Worm (Caenorhabditis elegans) whole organism, young adult: Measurements from ENCODE around the gene F40G12.4.

ENCODE experiments used
- B0035.1 ChIP-seq: sonication (generic microtip); optimal IDR thresholded peaks from 2 replicates; lab custom pipeline; 2016; ENCODE audit warnings: missing genetic modification characterization, mild to moderate bottlenecking, missing compliant biosample characterization, missing genotype, missing genetic modification reagents
- D2030.7 ChIP-seq: fragments of 200-800 bp; sonication (Bioruptor generic); IDR thresholded peaks from 2 replicates; pipeline ENCODE4 v1.3.6; 2022; ENCODE audit warnings: missing genetic modification reagents, missing genetic modification characterization, missing compliant biosample characterization
- F22D6.2 ChIP-seq: sonication (generic microtip); optimal IDR thresholded peaks from 2 replicates; lab custom pipeline; 2016; ENCODE audit warnings: mild to moderate bottlenecking, missing genetic modification characterization, missing compliant biosample characterization
- F23B12.7 ChIP-seq: sonication (generic microtip); optimal IDR thresholded peaks from 2 replicates; lab custom pipeline; 2017; ENCODE audit warnings: missing genetic modification characterization, mild to moderate bottlenecking, missing compliant biosample characterization, antibody characterized with exemption, moderate library complexity; ENCODE audit not compliant: insufficient read depth
- F57C9.4 ChIP-seq: sonication (generic microtip); optimal IDR thresholded peaks from 2 replicates; lab custom pipeline; 2017; ENCODE audit warnings: mild to moderate bottlenecking, missing genetic modification characterization, missing compliant biosample characterization
- Y67H2A.10 ChIP-seq: fragments of 200-800 bp; sonication (Bioruptor generic); conservative IDR thresholded peaks from 2 replicates; pipeline ENCODE4 v1.3.6; 2022; ENCODE audit warnings: missing genetic modification reagents, missing genetic modification characterization, missing compliant biosample characterization
- Y79H2A.3 ChIP-seq: fragments of 200-800 bp; sonication (Bioruptor generic); conservative IDR thresholded peaks from 2 replicates; pipeline ENCODE4 v1.3.6; 2022; ENCODE audit warnings: missing genetic modification reagents, missing genetic modification characterization, missing compliant biosample characterization
- Y95B8A.8 ChIP-seq: fragments of 200-800 bp; sonication (Bioruptor generic); IDR thresholded peaks from 2 replicates; pipeline ENCODE4 v1.3.6; 2022; ENCODE audit warnings: missing genetic modification reagents, missing genetic modification characterization, missing compliant biosample characterization
- akir-1 ChIP-seq: fragments of 200-800 bp; sonication (Bioruptor generic); optimal IDR thresholded peaks from 2 replicates; lab custom pipeline; 2018; ENCODE audit warnings: mild to moderate bottlenecking, missing genetic modification characterization, moderate library complexity, missing compliant biosample characterization
- ama-1 ChIP-seq, 3 experiments: fragments of 150-350 bp in 1 of 3; sonication (generic microtip) in 2 of 3; optimal IDR thresholded peaks; 2 replicates each; lab custom pipeline; 2014 to 2018; ENCODE audit warnings: missing biosample characterization in 2 of 3, missing genetic modification characterization in 2 of 3, missing genetic modification reagents in 2 of 3
- attf-3 ChIP-seq: fragments of 200-800 bp; sonication (Bioruptor generic); conservative IDR thresholded peaks from 2 replicates; pipeline ENCODE4 v1.3.6; 2022; ENCODE audit warnings: missing genetic modification reagents, missing genetic modification characterization, missing compliant biosample characterization
- bed-2 ChIP-seq: fragments of 200-800 bp; sonication (Bioruptor generic); IDR thresholded peaks from 2 replicates; pipeline ENCODE4 v1.3.6; 2022; ENCODE audit warnings: missing genetic modification reagents, missing genetic modification characterization, missing compliant biosample characterization
- ccch-3 ChIP-seq: fragments of 200-800 bp; sonication (Bioruptor generic); optimal IDR thresholded peaks from 2 replicates; lab custom pipeline; 2018; ENCODE audit warnings: mild to moderate bottlenecking, missing genetic modification characterization, missing compliant biosample characterization
- ceh-40 ChIP-seq: fragments of 200-800 bp; sonication (Bioruptor generic); IDR thresholded peaks from 2 replicates; pipeline ENCODE4 v1.3.6; 2022; ENCODE audit warnings: missing genetic modification characterization, missing compliant biosample characterization
- chd-7 ChIP-seq: sonication (generic microtip); optimal IDR thresholded peaks from 2 replicates; lab custom pipeline; 2016; ENCODE audit warnings: mild to moderate bottlenecking, missing genetic modification characterization, moderate library complexity, missing compliant biosample characterization
- dox-1 ChIP-seq: fragments of 200-800 bp; sonication (Bioruptor generic); IDR thresholded peaks from 2 replicates; pipeline ENCODE4 v1.3.6; 2022; ENCODE audit warnings: missing genetic modification reagents, missing genetic modification characterization, missing compliant biosample characterization
- dpl-1 ChIP-seq: fragments of 150-350 bp; optimal IDR thresholded peaks from 2 replicates; lab custom pipeline; 2014; ENCODE audit warnings: missing biosample characterization, missing genetic modification reagents, missing genetic modification characterization
- efl-1 ChIP-seq: fragments of 150-350 bp; optimal IDR thresholded peaks from 2 replicates; lab custom pipeline; 2014; ENCODE audit warnings: missing biosample characterization, missing genetic modification reagents, missing genetic modification characterization
- ets-4 ChIP-seq: fragments of 200-800 bp; sonication (Bioruptor generic); optimal IDR thresholded peaks from 2 replicates; lab custom pipeline; 2018; ENCODE audit warnings: mild to moderate bottlenecking, missing genetic modification characterization, missing compliant biosample characterization
- fkh-3 ChIP-seq: sonication (generic microtip); optimal IDR thresholded peaks from 2 replicates; lab custom pipeline; 2016; ENCODE audit warnings: mild to moderate bottlenecking, missing genetic modification characterization, missing compliant biosample characterization
- hlh-26 ChIP-seq: fragments of 200-800 bp; sonication (Bioruptor generic); conservative IDR thresholded peaks from 2 replicates; pipeline ENCODE4 v1.3.6; 2022; ENCODE audit warnings: missing genetic modification reagents, missing genetic modification characterization, missing compliant biosample characterization
- hmg-20 ChIP-seq: fragments of 200-800 bp; sonication (Bioruptor generic); IDR thresholded peaks from 2 replicates; pipeline ENCODE4 v1.3.6; 2022; ENCODE audit warnings: missing genetic modification reagents, missing genetic modification characterization, missing compliant biosample characterization
- let-607 ChIP-seq, 2 experiments: fragments of 200-800 bp in 1 of 2; sonication (Bioruptor generic) in 1 of 2; sonication (generic microtip) in 1 of 2; optimal IDR thresholded peaks; 2 replicates each; lab custom pipeline; 2016 to 2018; ENCODE audit warnings: mild to moderate bottlenecking in 2 of 2, missing compliant biosample characterization in 2 of 2, missing genetic modification characterization in 2 of 2, moderate library complexity in 2 of 2, missing genotype in 1 of 2
- lin-54 ChIP-seq: fragments of 200-800 bp; sonication (Bioruptor generic); optimal IDR thresholded peaks from 2 replicates; lab custom pipeline; 2018; ENCODE audit warnings: mild to moderate bottlenecking, missing genetic modification characterization, missing compliant biosample characterization
- madf-6 ChIP-seq: fragments of 200-800 bp; sonication (Bioruptor generic); IDR thresholded peaks from 2 replicates; pipeline ENCODE4 v1.3.6; 2022; ENCODE audit warnings: missing genetic modification reagents, missing genetic modification characterization, missing compliant biosample characterization
- madf-8 ChIP-seq: fragments of 200-800 bp; sonication (Bioruptor generic); conservative IDR thresholded peaks from 2 replicates; pipeline ENCODE4 v1.3.6; 2022; ENCODE audit warnings: missing genetic modification reagents, missing genetic modification characterization, missing compliant biosample characterization
- rec-8 ChIP-seq, 2 experiments: sonication (generic microtip); optimal IDR thresholded peaks; 2 replicates each; lab custom pipeline; 2016; ENCODE audit warnings: mild to moderate bottlenecking in 2 of 2, missing genetic modification characterization in 2 of 2, missing genetic modification reagents in 2 of 2, missing genotype in 2 of 2, missing biosample characterization in 1 of 2, missing compliant biosample characterization in 1 of 2, moderate library complexity in 1 of 2
- repo-1 ChIP-seq: sonication (generic microtip); optimal IDR thresholded peaks from 2 replicates; lab custom pipeline; 2017; ENCODE audit warnings: mild to moderate bottlenecking, missing genetic modification characterization, missing compliant biosample characterization
- snpc-3.4 ChIP-seq: sonication (generic microtip); optimal IDR thresholded peaks from 2 replicates; lab custom pipeline; 2017; ENCODE audit warnings: missing genetic modification characterization, mild to moderate bottlenecking, missing compliant biosample characterization, antibody characterized with exemption, moderate library complexity, missing genotype, missing genetic modification reagents
- tbp1 ChIP-seq: fragments of 200-800 bp; sonication (Bioruptor generic); optimal IDR thresholded peaks from 2 replicates; lab custom pipeline; 2018; ENCODE audit warnings: mild to moderate bottlenecking, missing genetic modification characterization, missing compliant biosample characterization
- zfh-2 ChIP-seq: fragments of 200-800 bp; sonication (Bioruptor generic); conservative IDR thresholded peaks from 2 replicates; pipeline ENCODE4 v1.3.6; 2022; ENCODE audit warnings: missing genetic modification reagents, missing genetic modification characterization, missing compliant biosample characterization
- zim-3 ChIP-seq: sonication (generic microtip); optimal IDR thresholded peaks from 2 replicates; lab custom pipeline; 2017; ENCODE audit warnings: mild to moderate bottlenecking, missing genetic modification characterization, moderate library complexity, missing compliant biosample characterization
- ztf-26 ChIP-seq: sonication (generic microtip); optimal IDR thresholded peaks from 2 replicates; lab custom pipeline; 2017; ENCODE audit warnings: missing genetic modification characterization, missing compliant biosample characterization
- ztf-28 ChIP-seq: fragments of 200-800 bp; sonication (Bioruptor generic); IDR thresholded peaks from 2 replicates; pipeline ENCODE4 v1.3.6; 2022; ENCODE audit warnings: missing genetic modification reagents, missing genetic modification characterization, missing compliant biosample characterization

Gene F40G12.4

ce11 chrV:14285803-14286202, 17.3 kb upstream of the F40G12.4 start, which contains the start of gene F40G12.11:
F40G12.11 (plus strand) TSS chrV:14286171.
- TF ChIP-seq zim-3 (tag; lab: Kevin White, UChicago) (no peak), madf-8 (GFP tag; lab: Robert Waterston, UW) (0 out of 2 replicates have a peak, but pooled peaks have one; percentile 18), efl-1 (GFP tag; lab: Kevin White, UChicago) (peak; percentile 78), dpl-1 (GFP tag; lab: Kevin White, UChicago) (peak; percentile 34), madf-6 (peak; percentile 52; the same call in 1 of the 2 replicates), hlh-26 (GFP tag; lab: Robert Waterston, UW) (no peak), akir-1 (GFP tag; lab: Kevin White, UChicago) (no peak), F23B12.7 (tag; lab: Kevin White, UChicago) (no peak)
- TF ChIP-seq, all 124 proteins: peak for 4

DNA sequence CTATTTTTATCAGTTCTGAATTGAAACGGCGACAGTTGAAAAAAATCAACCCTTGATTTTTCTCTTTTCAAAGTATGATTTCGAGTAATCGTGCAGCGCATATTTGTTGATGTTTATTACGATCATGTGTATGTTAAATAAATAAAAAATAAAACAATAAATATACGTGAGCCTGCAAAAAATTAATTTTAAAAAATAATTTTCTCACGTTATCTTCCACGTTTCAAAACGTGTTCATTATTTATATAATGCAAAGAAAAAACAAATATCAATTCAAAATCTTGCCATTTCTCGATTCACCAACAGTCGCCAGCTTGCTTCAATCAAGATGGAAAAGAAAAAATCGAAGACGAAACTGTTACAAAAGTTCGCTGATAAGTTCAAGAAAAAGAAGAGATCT, 14.7 kb upstream of the F40G12.4 start, which contains the start of gene F40G12.10:
Gene F40G12.10, plus strand, starts transcription at position 301 of the 400 bp plus-strand sequence.
- TF ChIP-seq fkh-3 (tag; lab: Kevin White, UChicago) (no peak), Y79H2A.3 (GFP tag; lab: Robert Waterston, UW) (no peak), attf-3 (GFP tag; lab: Robert Waterston, UW) (no peak), Y95B8A.8 (GFP tag; lab: Robert Waterston, UW) (no peak), D2030.7 (GFP tag; lab: Robert Waterston, UW) (no peak), snpc-3.4 (no peak), Y67H2A.10 (GFP tag; lab: Robert Waterston, UW) (no peak), zfh-2 (GFP tag; lab: Robert Waterston, UW) (no peak), ztf-28 (GFP tag; lab: Robert Waterston, UW) (no peak), lin-54 (GFP tag; lab: Kevin White, UChicago) (no peak), bed-2 (GFP tag; lab: Robert Waterston, UW) (no peak), chd-7 (tag; lab: Kevin White, UChicago) (no peak), repo-1 (tag; lab: Kevin White, UChicago) (no peak), B0035.1 (tag; lab: Kevin White, UChicago) (no peak), hmg-20 (GFP tag; lab: Robert Waterston, UW) (no peak), F22D6.2 (tag; lab: Kevin White, UChicago) (no peak)

- TF ChIP-seq F57C9.4 (tag; lab: Kevin White, UChicago) (no peak), zim-3 (tag; lab: Kevin White, UChicago) (no peak), ztf-26 (tag; lab: Kevin White, UChicago) (no peak), rec-8 (tag; optimal IDR thresholded peaks at IDR 0.05; lab: Kevin White, UChicago) (no peak), tbp1 (GFP tag; lab: Kevin White, UChicago) (no peak), dox-1 (GFP tag; lab: Robert Waterston, UW) (no peak), ceh-40 (GFP tag; lab: Robert Waterston, UW) (no peak), let-607 (tag; optimal IDR thresholded peaks at IDR 0.05; lab: Kevin White, UChicago) (no peak), hlh-26 (GFP tag; lab: Robert Waterston, UW) (no peak), ccch-3 (GFP tag; lab: Kevin White, UChicago) (no peak), ets-4 (GFP tag; lab: Kevin White, UChicago) (no peak), ama-1 (optimal IDR thresholded peaks at IDR 0.05; lab: Kevin White, UChicago) (no peak), ama-1 (GFP tag; optimal IDR thresholded peaks at IDR 0.05; lab: Kevin White, UChicago) (no peak)
- TF ChIP-seq, all 124 proteins: peak for 0
These were observed 13.8 kb upstream of the F40G12.4 start, which contains the start of the genes srt-74 and F40G12.9 for ce11 chrV:14282222-14282709. srt-74 (minus strand) TSS chrV:14282322. F40G12.9 (plus strand) TSS chrV:14282659.
